Fruit fly (Drosophila melanogaster): Measurements from ENCODE around the gene Itpr.

Gene Itpr

dm6 chr3R:5547464-5547943 lies 30.6 kb downstream of the Itpr start, which contains the start of gene CG2519 (continued):
- TF ChIP-seq Ravus (GFP tag; IDR thresholded peaks at IDR 0.05), result no peak; the same call in 1 of the 2 replicates
- TF ChIP-seq CG8765 (GFP tag; IDR thresholded peaks at IDR 0.05), result peak; percentile 25; the same call in 1 of the 2 replicates
- no peak for TF ChIP-seq dimm (GFP tag; IDR thresholded peaks at IDR 0.05)
- no peak for TF ChIP-seq Mes4 (GFP tag; optimal IDR thresholded peaks at IDR 0.05)
- TF ChIP-seq CG10654 (GFP tag; optimal IDR thresholded peaks at IDR 0.05), result peak; percentile 22
- peak; percentile 82 for TF ChIP-seq CG14710 (tag; optimal IDR thresholded peaks at IDR 0.05)
- TF ChIP-seq CG17612 (GFP tag; IDR thresholded peaks at IDR 0.05), result 0 out of 2 replicates have a peak, but pooled peaks have one; percentile 18
- no peak for TF ChIP-seq CG18476 (GFP tag; optimal IDR thresholded peaks at IDR 0.05)
- no peak for TF ChIP-seq CG9876 (GFP tag; optimal IDR thresholded peaks at IDR 0.05)
- no peak for TF ChIP-seq Dip2 (GFP tag; IDR thresholded peaks at IDR 0.05)
- no peak for TF ChIP-seq ATbp (GFP tag; optimal IDR thresholded peaks at IDR 0.05)
- TF ChIP-seq CG16813 (GFP tag; IDR thresholded peaks at IDR 0.05; ENCODE audit: partially characterized antibody), result peak; percentile 95
- no peak for TF ChIP-seq CG13296 (GFP tag; optimal IDR thresholded peaks at IDR 0.05)
- TF ChIP-seq trem (tag; optimal IDR thresholded peaks at IDR 0.05), result peak; percentile 55
- TF ChIP-seq Fer2 (tag; optimal IDR thresholded peaks at IDR 0.05), result peak; percentile 27
- no peak for TF ChIP-seq Lim3 (GFP tag; IDR thresholded peaks at IDR 0.05)
- TF ChIP-seq twi (tag; optimal IDR thresholded peaks at IDR 0.05), result no peak
- TF ChIP-seq tup (GFP tag; optimal IDR thresholded peaks at IDR 0.05), result peak; percentile 14
- no peak for TF ChIP-seq sima (GFP tag; optimal IDR thresholded peaks at IDR 0.05)
- peak; percentile 65 for TF ChIP-seq shn (GFP tag; optimal IDR thresholded peaks at IDR 0.05)
- TF ChIP-seq exex (tag; optimal IDR thresholded peaks at IDR 0.05), result no peak
- no peak for TF ChIP-seq toy (GFP tag; IDR thresholded peaks at IDR 0.05)
- no peak for TF ChIP-seq CG13894 (tag; optimal IDR thresholded peaks at IDR 0.05)
- TF ChIP-seq salm (tag; optimal IDR thresholded peaks at IDR 0.05), result no peak
- 0 out of 2 replicates have a peak, but pooled peaks have one; percentile 9 for TF ChIP-seq Awh (GFP tag; IDR thresholded peaks at IDR 0.05)
- TF ChIP-seq caup (GFP tag; optimal IDR thresholded peaks at IDR 0.05; ENCODE audit: severe bottlenecking), result no peak
- TF ChIP-seq CG9817 (tag; optimal IDR thresholded peaks at IDR 0.05), result peak; percentile 47
- peak; percentile 95 for TF ChIP-seq knrl (GFP tag; IDR thresholded peaks at IDR 0.05; ENCODE audit: partially characterized antibody)
- TF ChIP-seq CG15011 (GFP tag; optimal IDR thresholded peaks at IDR 0.05), result no peak
- TF ChIP-seq CG4707 (GFP tag; optimal IDR thresholded peaks at IDR 0.05), result no peak
- TF ChIP-seq CG15269 (tag; optimal IDR thresholded peaks at IDR 0.05), result no peak
- no peak for TF ChIP-seq Camta (GFP tag; optimal IDR thresholded peaks at IDR 0.05)
- TF ChIP-seq cad (GFP tag; optimal IDR thresholded peaks at IDR 0.05), result no peak
- peak; percentile 42 for TF ChIP-seq gfzf (GFP tag; optimal IDR thresholded peaks at IDR 0.05)
- no peak for TF ChIP-seq CG30431 (GFP tag; optimal IDR thresholded peaks at IDR 0.05)
- peak; percentile 92 for TF ChIP-seq Scr (GFP tag; IDR thresholded peaks at IDR 0.05; ENCODE audit: partially characterized antibody)
- no peak for TF ChIP-seq jing (GFP tag; optimal IDR thresholded peaks at IDR 0.05)
- peak; percentile 98 for TF ChIP-seq bbx (GFP tag; IDR thresholded peaks at IDR 0.05; ENCODE audit: partially characterized antibody)
- TF ChIP-seq cg (GFP tag; optimal IDR thresholded peaks at IDR 0.05), result peak; percentile 98
- TF ChIP-seq bigmax (GFP tag; optimal IDR thresholded peaks at IDR 0.05), result peak; percentile 66
- TF ChIP-seq schlank (tag; optimal IDR thresholded peaks at IDR 0.05), result no peak
- TF ChIP-seq Blimp-1 (GFP tag; optimal IDR thresholded peaks at IDR 0.05), result no peak
- TF ChIP-seq CG8388 (GFP tag; optimal IDR thresholded peaks at IDR 0.05), result no peak
- no peak for TF ChIP-seq dmrt99B (tag; optimal IDR thresholded peaks at IDR 0.05)
- TF ChIP-seq CG2712 (tag; optimal IDR thresholded peaks at IDR 0.05), result no peak
- peak; percentile 19 for TF ChIP-seq CG2202 (tag; optimal IDR thresholded peaks at IDR 0.05)
- TF ChIP-seq CG7963 (GFP tag; IDR thresholded peaks at IDR 0.05; ENCODE audit: partially characterized antibody), result peak; percentile 89
- TF ChIP-seq ato (GFP tag; IDR thresholded peaks at IDR 0.05; ENCODE audit: partially characterized antibody), result peak; percentile 92
- peak; percentile 36 for TF ChIP-seq CG1647 (GFP tag; optimal IDR thresholded peaks at IDR 0.05)
